Worm (Caenorhabditis elegans): ENCODE measurements around the gene best-23.

DNA sequence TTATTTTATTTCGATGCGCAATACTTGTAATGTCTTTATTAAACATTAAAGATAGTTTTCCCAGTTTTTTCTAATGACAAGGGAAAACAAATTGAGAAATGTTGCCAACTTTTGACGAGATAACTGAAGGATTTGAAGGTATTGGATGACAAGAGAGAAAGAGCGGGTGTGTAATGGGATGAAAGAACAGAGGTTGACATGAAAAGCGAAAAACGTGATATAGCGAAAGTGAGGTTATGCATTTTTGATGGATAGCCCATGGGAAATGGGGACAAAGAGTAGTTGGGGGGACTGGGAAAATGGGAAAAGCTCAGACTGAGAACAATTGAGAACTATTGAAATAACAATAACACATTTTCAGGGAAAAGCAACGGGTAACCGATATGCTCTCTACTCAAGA is 12.2 kb downstream of the best-23 start:
- TF ChIP-seq lin-39 (tag; optimal IDR thresholded peaks at IDR 0.05) (no peak), unc-130 (GFP tag; optimal IDR thresholded peaks at IDR 0.05) (no peak), dmd-8 (GFP tag; IDR thresholded peaks at IDR 0.05) (no peak)
